Fruit fly (Drosophila melanogaster): ENCODE measurements around the gene CG45081.

- TF ChIP-seq fd96Ca (GFP tag; IDR thresholded peaks at IDR 0.05) (no peak), CG9948 (tag; optimal IDR thresholded peaks at IDR 0.05) (no peak), CG15710 (tag; optimal IDR thresholded peaks at IDR 0.05) (no peak), Pif1A (GFP tag; optimal IDR thresholded peaks at IDR 0.05) (no peak), CG8301 (tag; optimal IDR thresholded peaks at IDR 0.05) (no peak), D1 (tag; optimal IDR thresholded peaks at IDR 0.05) (no peak), CG32121 (GFP tag; IDR thresholded peaks at IDR 0.05) (no peak), CG14655 (GFP tag; optimal IDR thresholded peaks at IDR 0.05) (no peak), EcR (GFP tag; optimal IDR thresholded peaks at IDR 0.05) (no peak), CG12605 (GFP tag; IDR thresholded peaks at IDR 0.05) (no peak), CG8159 (tag; optimal IDR thresholded peaks at IDR 0.05) (no peak)
Measured at dm6 chr3L:19251643-19252042, 14.2 kb upstream of the CG45081 start.
